Worm (Caenorhabditis elegans) whole organism, L4 larva: ENCODE measurements around the gene T22F7.4.

Source experiments
- Y5F2A.4 ChIP-seq: fragments of 200-800 bp; sonication (Bioruptor generic); optimal IDR thresholded peaks from 2 replicates; lab custom pipeline; 2018; ENCODE audit warnings: mild to moderate bottlenecking, missing genetic modification characterization, missing compliant biosample characterization
- hlh-11 ChIP-seq: fragments of 200-800 bp; sonication (Bioruptor generic); optimal IDR thresholded peaks from 2 replicates; lab custom pipeline; 2018; ENCODE audit warnings: mild to moderate bottlenecking, missing genetic modification characterization, missing compliant biosample characterization
- unc-130 ChIP-seq: sonication (generic microtip); optimal IDR thresholded peaks from 2 replicates; lab custom pipeline; 2016; ENCODE audit warnings: missing genetic modification reagents, missing genetic modification characterization, missing compliant biosample characterization
- unc-39 ChIP-seq: sonication (generic microtip); optimal IDR thresholded peaks from 2 replicates; lab custom pipeline; 2017; ENCODE audit warnings: missing biosample characterization, missing genetic modification characterization

ce11 chrIII:482739-483138 is 44.0 kb downstream of the T22F7.4 start:
- no peak for TF ChIP-seq unc-130 (GFP tag; lab: Kevin White, UChicago)
- no peak for TF ChIP-seq hlh-11
- no peak for TF ChIP-seq Y5F2A.4 (GFP tag; lab: Kevin White, UChicago)
- no peak for TF ChIP-seq unc-39 (tag; lab: Kevin White, UChicago)
